Worm (Caenorhabditis elegans) whole organism, L3 larva: ENCODE measurements around the gene F46H5.3.
A peak's percentile ranks its signal among the peaks of the same experiment; 100 is the strongest.

Experiments
- aly-2 ChIP-seq: fragments of 150-350 bp; optimal IDR thresholded peaks from 2 replicates; lab custom pipeline; 2014; ENCODE audit warnings: missing biosample characterization, missing genetic modification characterization
- ama-1 ChIP-seq: fragments of 150-350 bp; optimal IDR thresholded peaks from 2 replicates; lab custom pipeline; 2018
- ceh-28 ChIP-seq: fragments of 150-350 bp; optimal IDR thresholded peaks from 2 replicates; lab custom pipeline; 2014; ENCODE audit warnings: missing biosample characterization, missing genetic modification reagents, missing genetic modification characterization
- egl-5 ChIP-seq: fragments of 150-350 bp; optimal IDR thresholded peaks from 2 replicates; lab custom pipeline; 2017; ENCODE audit warnings: missing biosample characterization, missing genetic modification reagents, missing genetic modification characterization, inconsistent platforms
- nhr-25 ChIP-seq: sonication (generic microtip); optimal IDR thresholded peaks from 2 replicates; lab custom pipeline; 2017; ENCODE audit warnings: missing biosample characterization, missing genetic modification characterization
- pqm-1 ChIP-seq: fragments of 150-350 bp; optimal IDR thresholded peaks from 2 replicates; lab custom pipeline; 2017; ENCODE audit warnings: missing biosample characterization, missing genetic modification characterization, inconsistent platforms
- snpc-4 ChIP-seq: fragments of 150-350 bp; optimal IDR thresholded peaks from 2 replicates; lab custom pipeline; 2014; ENCODE audit warnings: missing biosample characterization, missing genetic modification characterization

F46H5.3 gene

DNA sequence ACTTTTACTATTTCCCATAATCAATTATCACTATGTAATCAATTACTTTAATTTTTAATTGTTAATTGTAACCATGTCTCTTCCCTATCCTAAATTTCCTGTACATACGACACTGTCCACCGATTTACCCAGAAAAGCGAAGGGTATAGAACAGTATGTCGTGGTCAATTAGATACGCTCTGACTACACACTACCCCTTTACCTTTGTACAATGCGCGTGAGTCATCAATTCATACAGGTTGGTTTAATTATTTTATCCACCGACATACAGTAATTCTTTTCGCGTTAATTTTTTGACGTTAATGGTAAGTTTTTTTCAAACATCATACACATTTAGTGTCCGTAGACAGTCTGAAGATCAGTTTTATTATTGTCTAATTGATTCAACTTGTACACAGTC lies 56.8 kb downstream of the F46H5.3 start (continued):
- TF ChIP-seq ama-1 (lab: Kevin White, UChicago): no peak
- peak; percentile 96 for TF ChIP-seq nhr-25 (tag; lab: Kevin White, UChicago)
- TF ChIP-seq aly-2 (tag; lab: Kevin White, UChicago): peak; percentile 67
- TF ChIP-seq ceh-28 (tag; lab: Kevin White, UChicago): peak; percentile 93
- TF ChIP-seq egl-5 (tag; lab: Kevin White, UChicago): peak; percentile 63
- TF ChIP-seq pqm-1 (tag; lab: Kevin White, UChicago): peak; percentile 81
- peak; percentile 76 for TF ChIP-seq snpc-4 (tag; lab: Kevin White, UChicago)
